Fruit fly (Drosophila melanogaster): Measurements from ENCODE around the gene t-Grip91.

dm6 chr2L:15762466-15762865, 21.4 kb upstream of the t-Grip91 start, which contains the start of gene Gli:
- TF ChIP-seq Doc3 (GFP tag; IDR thresholded peaks at IDR 0.05; ENCODE audit: partially characterized antibody) (no peak), CG18262 (tag; optimal IDR thresholded peaks at IDR 0.05) (no peak), tgo (GFP tag; IDR thresholded peaks at IDR 0.05) (no peak)
